Fruit fly (Drosophila melanogaster) whole organism, larva: Measurements from ENCODE around the gene CG11109.
A peak's percentile ranks its signal among the peaks of the same experiment; 100 is the strongest.

Experiments
- noc ChIP-seq: fragments of 200-800 bp; sonication (Bioruptor generic); optimal IDR thresholded peaks from 3 replicates; lab custom pipeline; 2019; ENCODE audit warnings: missing biosample characterization, mild to moderate bottlenecking, missing genetic modification characterization, moderate library complexity

Gene CG11109

dm6 chr3L:22851172-22852128, 20.6 kb upstream of the CG11109 start:
- TF ChIP-seq noc (tag; lab: Kevin White, UChicago): no peak

- no peak for TF ChIP-seq noc (tag; lab: Kevin White, UChicago)
Observed at dm6 chr3L:22853412-22853811, 18.6 kb upstream of the CG11109 start, which contains the start of gene CG32462. Gene CG32462 (minus strand): TSS chr3L:22853512.

dm6 chr3L:22856009-22856477, 16.0 kb upstream of the CG11109 start, which contains the start of gene CG32459:
Gene CG32459 (minus strand): TSS chr3L:22856059.
- TF ChIP-seq noc (tag; lab: Kevin White, UChicago): no peak

dm6 chr3L:22860487-22860886, 11.5 kb upstream of the CG11109 start, which contains the start of gene CG13239:
Gene CG13239 (plus strand): TSS chr3L:22860787.
- TF ChIP-seq noc (tag; lab: Kevin White, UChicago): no peak

dm6 chr3L:22863367-22864078, 8.5 kb upstream of the CG11109 start, which contains the start of gene CG33169:
Gene CG33169 (plus strand): TSS chr3L:22863864.
- TF ChIP-seq noc (tag; lab: Kevin White, UChicago): no peak

dm6 chr3L:22864254-22865060, 7.5 kb upstream of the CG11109 start, which contains the start of gene CG33170:
Gene CG33170 (plus strand): TSS chr3L:22864600.
- TF ChIP-seq noc (tag; lab: Kevin White, UChicago): no peak

- peak; percentile 63 for TF ChIP-seq noc (tag; lab: Kevin White, UChicago)
Observed at dm6 chr3L:22865061-22865418, 7.0 kb upstream of the CG11109 start.

- peak; percentile 56 for TF ChIP-seq noc (tag; lab: Kevin White, UChicago)
Observed at dm6 chr3L:22868070-22868469, 3.9 kb upstream of the CG11109 start, which contains the start of gene EMC4. Gene EMC4 (minus strand): TSS chr3L:22868243.

- no peak for TF ChIP-seq noc (tag; lab: Kevin White, UChicago)
Observed at dm6 chr3L:22870378-22870777, 1.6 kb upstream of the CG11109 start.

dm6 chr3L:22871030-22871844, 763 bp upstream of the CG11109 start:
- TF ChIP-seq noc (tag; lab: Kevin White, UChicago): peak; percentile 12

dm6 chr3L:22877934-22878333, 5.9 kb downstream of the CG11109 start:
- no peak for TF ChIP-seq noc (tag; lab: Kevin White, UChicago)

dm6 chr3L:22878723-22879343, 6.8 kb downstream of the CG11109 start, which contains the start of the genes Chro and Ssl1:
Gene Chro (minus strand): TSS chr3L:22878984.
Gene Ssl1 (plus strand): TSS chr3L:22879089.
- TF ChIP-seq noc (tag; lab: Kevin White, UChicago): peak; percentile 100

- TF ChIP-seq noc (tag; lab: Kevin White, UChicago): no peak
Observed at dm6 chr3L:22879344-22879723, 7.3 kb downstream of the CG11109 start.

- TF ChIP-seq noc (tag; lab: Kevin White, UChicago): no peak
Observed at dm6 chr3L:22880914-22881313, 8.9 kb downstream of the CG11109 start, which contains the start of gene slif. Gene slif (plus strand): TSS chr3L:22881045.
